Fruit fly (Drosophila melanogaster): ENCODE results near the gene CG3198.

DNA sequence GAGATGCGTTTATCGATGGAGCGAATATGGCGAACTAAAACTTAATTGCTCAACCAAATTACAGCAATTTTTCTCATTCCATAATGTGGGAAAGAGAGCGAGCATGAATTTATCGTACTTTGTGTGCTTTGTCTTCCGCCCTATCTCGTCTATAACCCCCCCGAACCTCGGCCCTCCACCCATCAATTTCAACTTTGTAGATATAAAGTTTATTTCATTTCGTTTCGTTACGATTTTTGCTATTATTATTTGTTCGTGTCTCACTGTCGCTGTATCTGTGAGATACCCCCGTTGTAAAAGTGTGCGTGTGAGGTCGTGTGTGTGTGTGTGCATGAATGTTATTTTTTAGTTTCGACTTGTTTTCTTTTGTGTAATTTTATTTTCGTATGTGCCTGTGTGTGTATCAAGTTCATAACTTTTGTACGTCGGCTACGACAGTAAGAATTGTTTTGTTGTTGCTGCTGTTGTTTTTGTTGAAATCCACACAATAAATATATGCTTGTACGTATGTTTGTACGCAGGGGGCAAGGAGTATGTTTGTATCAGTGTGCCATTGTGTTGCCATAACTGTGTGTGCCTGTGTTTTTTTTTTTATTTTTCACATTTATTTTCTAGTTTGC, 34.9 kb upstream of the CG3198 start:
- no peak for TF ChIP-seq tai (GFP tag; optimal IDR thresholded peaks at IDR 0.05)
- no peak for TF ChIP-seq psq (GFP tag; optimal IDR thresholded peaks at IDR 0.05)
- TF ChIP-seq lola (GFP tag; optimal IDR thresholded peaks at IDR 0.05): no peak
- TF ChIP-seq h (GFP tag; optimal IDR thresholded peaks at IDR 0.05): no peak
- TF ChIP-seq br (GFP tag; optimal IDR thresholded peaks at IDR 0.05): no peak
- TF ChIP-seq pan (optimal IDR thresholded peaks at IDR 0.05): no peak
- no peak for TF ChIP-seq Hr78 (GFP tag; optimal IDR thresholded peaks at IDR 0.05)
- no peak for TF ChIP-seq ey (GFP tag; optimal IDR thresholded peaks at IDR 0.05)

Data from whole organism, wandering third instar larva.